Fruit fly (Drosophila melanogaster): ENCODE data around the gene CG43773.

Gene CG43773

dm6 chr2L:4030236-4030943 lies 22.9 kb downstream of the CG43773 start:
- no peak for TF ChIP-seq noc (tag; optimal IDR thresholded peaks at IDR 0.05)

dm6 chr2L:4031203-4032096 lies 24.0 kb downstream of the CG43773 start, which contains the start of gene ed:
TSS of gene ed (plus strand) at chr2L:4031377.
- no peak for TF ChIP-seq noc (tag; optimal IDR thresholded peaks at IDR 0.05)

dm6 chr2L:4034300-4034699 lies 26.8 kb downstream of the CG43773 start:
- TF ChIP-seq noc (tag; optimal IDR thresholded peaks at IDR 0.05), result no peak

- TF ChIP-seq noc (tag; optimal IDR thresholded peaks at IDR 0.05), result no peak
Observed at dm6 chr2L:4036306-4036705, 28.8 kb downstream of the CG43773 start.

dm6 chr2L:4037015-4037414 lies 29.5 kb downstream of the CG43773 start:
- TF ChIP-seq noc (tag; optimal IDR thresholded peaks at IDR 0.05), result no peak

dm6 chr2L:4038073-4038699 lies 30.7 kb downstream of the CG43773 start:
- TF ChIP-seq noc (tag; optimal IDR thresholded peaks at IDR 0.05), result no peak

- no peak for TF ChIP-seq noc (tag; optimal IDR thresholded peaks at IDR 0.05)
Observed at dm6 chr2L:4043052-4043451, 35.6 kb downstream of the CG43773 start.

- no peak for TF ChIP-seq noc (tag; optimal IDR thresholded peaks at IDR 0.05)
Observed at dm6 chr2L:4045185-4045814, 37.8 kb downstream of the CG43773 start.

dm6 chr2L:4051770-4052169 lies 44.3 kb downstream of the CG43773 start:
- no peak for TF ChIP-seq noc (tag; optimal IDR thresholded peaks at IDR 0.05)

- no peak for TF ChIP-seq noc (tag; optimal IDR thresholded peaks at IDR 0.05)
Observed at dm6 chr2L:4052346-4052745, 44.9 kb downstream of the CG43773 start.

dm6 chr2L:4053421-4054091 lies 46.1 kb downstream of the CG43773 start:
- peak; percentile 90 for TF ChIP-seq noc (tag; optimal IDR thresholded peaks at IDR 0.05)

dm6 chr2L:4054881-4055779 lies 47.6 kb downstream of the CG43773 start:
- no peak for TF ChIP-seq noc (tag; optimal IDR thresholded peaks at IDR 0.05)

- TF ChIP-seq noc (tag; optimal IDR thresholded peaks at IDR 0.05), result no peak
Observed at dm6 chr2L:4056781-4057180, 49.3 kb downstream of the CG43773 start.
